Fruit fly (Drosophila melanogaster): ENCODE results near the gene pnr.

DNA sequence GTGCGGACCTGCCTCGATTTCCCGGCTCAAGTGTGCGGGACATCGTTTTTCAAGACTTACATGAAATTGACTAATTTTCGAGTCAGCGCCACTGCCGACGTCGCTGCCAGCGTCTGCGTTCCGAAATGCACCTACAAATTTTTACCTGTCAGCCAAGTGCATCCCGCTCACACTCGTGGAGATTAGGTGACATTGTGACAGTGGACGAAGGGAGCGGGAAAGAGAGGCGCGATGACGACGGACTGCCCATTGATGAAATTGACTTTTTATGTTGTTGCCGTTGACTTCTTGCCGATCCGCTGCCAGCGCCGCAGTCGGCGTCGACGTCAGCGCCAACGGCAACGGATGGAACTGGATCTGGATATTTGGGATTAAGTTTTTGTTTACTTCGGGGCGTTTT, 8.3 kb downstream of the pnr start:
- TF ChIP-seq psq (optimal IDR thresholded peaks at IDR 0.05), result no peak
- no peak for TF ChIP-seq h (optimal IDR thresholded peaks at IDR 0.05)
- TF ChIP-seq Myc (optimal IDR thresholded peaks at IDR 0.05), result no peak
- TF ChIP-seq Sin3A (optimal IDR thresholded peaks at IDR 0.05), result no peak
- TF ChIP-seq insv (optimal IDR thresholded peaks at IDR 0.05), result no peak
- TF ChIP-seq ttk (optimal IDR thresholded peaks at IDR 0.05), result no peak
